Fruit fly (Drosophila melanogaster): Measurements from ENCODE around the gene CG8838.

DNA sequence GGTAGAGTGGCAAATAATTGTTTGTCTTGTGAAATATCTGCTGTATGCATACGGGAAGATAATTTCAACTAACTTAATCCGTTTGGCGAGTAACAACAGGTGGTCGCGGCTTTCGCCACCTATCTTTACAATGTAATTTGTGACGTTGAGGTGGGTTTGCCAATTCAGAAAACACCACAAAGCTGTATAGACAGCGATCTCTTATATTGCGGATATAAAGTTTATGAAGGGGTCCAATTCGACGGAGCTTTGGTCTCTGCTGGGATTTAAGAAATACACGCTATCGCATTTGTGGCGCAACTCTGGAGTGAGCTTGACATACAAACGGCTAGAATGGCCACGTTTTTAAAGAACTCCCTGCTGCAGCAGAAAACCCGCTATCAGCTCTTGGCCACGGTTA is 29.8 kb upstream of the CG8838 start, which contains the start of gene CG33282:
- TF ChIP-seq h (GFP tag; optimal IDR thresholded peaks at IDR 0.05) (no peak), lola (GFP tag; optimal IDR thresholded peaks at IDR 0.05) (no peak), pan (optimal IDR thresholded peaks at IDR 0.05) (no peak), dl (GFP tag; optimal IDR thresholded peaks at IDR 0.05; ENCODE audit: insufficient read depth in 1 of 2, partially characterized antibody in 2 of 2) (no peak), Jra (GFP tag; optimal IDR thresholded peaks at IDR 0.05) (no peak), GATAd (GFP tag; optimal IDR thresholded peaks at IDR 0.05) (no peak), sage (GFP tag; optimal IDR thresholded peaks at IDR 0.05) (no peak), Abd-B (GFP tag; optimal IDR thresholded peaks at IDR 0.05) (no peak), usp (GFP tag; optimal IDR thresholded peaks at IDR 0.05) (no peak), psq (GFP tag; optimal IDR thresholded peaks at IDR 0.05) (no peak)

All from whole organism, wandering third instar larva.